Worm (Caenorhabditis elegans) whole organism, L4 larva: ENCODE data around the gene ZC250.4.

Source experiments
- T26A8.4 ChIP-seq: fragments of 200-800 bp; sonication (Bioruptor generic); IDR thresholded peaks from 2 replicates; pipeline ENCODE4 v1.3.6; 2022; ENCODE audit warnings: missing genetic modification characterization, missing compliant biosample characterization
- aly-2 ChIP-seq: sonication (generic microtip); optimal IDR thresholded peaks from 2 replicates; lab custom pipeline; 2018; ENCODE audit warnings: missing biosample characterization, missing genetic modification characterization
- ceh-32 ChIP-seq: sonication (generic microtip); optimal IDR thresholded peaks from 2 replicates; lab custom pipeline; 2016; ENCODE audit warnings: mild to moderate bottlenecking, missing genetic modification characterization, missing compliant biosample characterization; ENCODE audit not compliant: poor library complexity
- egl-43 ChIP-seq: fragments of 200-800 bp; sonication (Bioruptor generic); IDR thresholded peaks from 2 replicates; pipeline ENCODE4 v1.3.6; 2022; ENCODE audit warnings: missing genetic modification reagents, missing genetic modification characterization, missing compliant biosample characterization
- php-3 ChIP-seq: fragments of 200-800 bp; sonication (Bioruptor generic); IDR thresholded peaks from 2 replicates; pipeline ENCODE4 v1.3.6; 2022; ENCODE audit warnings: missing genetic modification reagents, missing genetic modification characterization, missing compliant biosample characterization
- unc-62 ChIP-seq, 3 experiments: fragments of 150-350 bp in 1 of 3; sonication (generic microtip); optimal IDR thresholded peaks in 2 of 3; peaks in 1 of 3; 1 replicate in 1 of 3; 2 replicates in 2 of 3; lab custom pipeline; 2014 to 2017; ENCODE audit warnings: missing biosample characterization in 3 of 3, missing genetic modification characterization in 3 of 3, missing genetic modification reagents in 3 of 3, missing genotype in 1 of 3
- ztf-11 ChIP-seq: fragments of 150-350 bp; optimal IDR thresholded peaks from 2 replicates; lab custom pipeline; 2014; ENCODE audit warnings: missing biosample characterization, missing genetic modification characterization

DNA sequence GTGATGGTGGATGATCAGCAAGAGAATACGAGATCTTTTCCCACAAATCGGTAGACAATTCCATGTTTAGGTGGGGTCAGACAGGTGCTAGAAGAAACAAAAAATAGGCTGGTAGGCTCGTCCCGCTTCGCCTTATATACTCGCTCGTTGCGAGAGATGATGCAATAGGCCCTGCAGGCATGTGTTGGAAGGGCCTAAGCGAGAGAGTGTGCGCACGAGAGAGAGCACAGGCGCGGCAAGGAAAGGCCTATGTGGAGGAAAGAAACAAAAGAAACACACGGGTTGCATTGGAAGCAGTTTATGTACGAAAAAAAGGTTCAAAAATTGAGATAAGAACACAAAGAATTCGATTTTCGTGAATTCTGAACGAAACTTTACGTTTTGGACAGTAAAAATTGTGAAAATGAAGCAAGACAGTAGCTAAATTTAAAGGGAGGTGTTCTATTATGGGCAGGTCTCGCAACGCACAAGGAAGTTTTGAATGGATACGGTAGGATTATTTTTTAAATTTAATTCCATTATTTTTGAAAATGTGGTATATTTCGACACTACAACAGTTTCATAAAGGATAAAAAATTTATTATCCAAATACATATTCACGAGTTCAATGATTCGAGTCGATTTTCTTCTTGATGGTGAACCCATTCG, 32.1 kb downstream of the ZC250.4 start, which contains the start of gene F44E7.5:
- no peak for TF ChIP-seq ceh-32 (tag; lab: Kevin White, UChicago)
- TF ChIP-seq egl-43 (GFP tag; lab: Robert Waterston, UW), result 0 out of 2 replicates have a peak, but pooled peaks have one; percentile 57
- TF ChIP-seq T26A8.4 (GFP tag; lab: Robert Waterston, UW), result 0 out of 2 replicates have a peak, but pooled peaks have one; percentile 41
- no peak for TF ChIP-seq ztf-11 (tag; lab: Kevin White, UChicago)
- no peak for TF ChIP-seq aly-2
- TF ChIP-seq unc-62 (GFP tag; optimal IDR thresholded peaks at IDR 0.05 in 1 of 2; lab: Kevin White, UChicago), result peak in 1 of 2 experiments; percentile 23
- TF ChIP-seq unc-62 (tag; optimal IDR thresholded peaks at IDR 0.05; lab: Kevin White, UChicago), result no peak
- TF ChIP-seq php-3 (GFP tag; lab: Robert Waterston, UW), result peak; percentile 45; the same call in 1 of the 2 replicates
